Fruit fly (Drosophila melanogaster) whole organism, adult: ENCODE data around the gene CG33285.

Experiments
- CG5204 ChIP-seq: fragments of 200-800 bp; sonication (Bioruptor generic); optimal IDR thresholded peaks from 2 replicates; lab custom pipeline; 2016; ENCODE audit warnings: missing biosample characterization, missing genetic modification characterization
- CG7045 ChIP-seq: fragments of 200-800 bp; sonication (Bioruptor generic); optimal IDR thresholded peaks from 2 replicates; lab custom pipeline; 2017; ENCODE audit warnings: missing biosample characterization, mild to moderate bottlenecking, missing genetic modification characterization
- CG7101 ChIP-seq: fragments of 200-800 bp; sonication (Bioruptor generic); optimal IDR thresholded peaks from 2 replicates; lab custom pipeline; 2018; ENCODE audit warnings: missing biosample characterization, mild to moderate bottlenecking, missing genetic modification characterization, moderate library complexity
- Crg-1 ChIP-seq: fragments of 200-800 bp; sonication (Bioruptor generic); optimal IDR thresholded peaks from 2 replicates; lab custom pipeline; 2016; ENCODE audit warnings: missing biosample characterization, missing genetic modification characterization
- Mnt ChIP-seq: fragments of 200-800 bp; sonication (Bioruptor generic); optimal IDR thresholded peaks from 2 replicates; lab custom pipeline; 2016; ENCODE audit warnings: missing biosample characterization, mild to moderate bottlenecking, missing genetic modification characterization
- bab1 ChIP-seq: fragments of 200-800 bp; sonication (Bioruptor generic); optimal IDR thresholded peaks from 3 replicates; lab custom pipeline; 2019; ENCODE audit warnings: missing biosample characterization, mild to moderate bottlenecking, missing genetic modification characterization, moderate library complexity
- cic ChIP-seq: fragments of 200-800 bp; sonication (Bioruptor generic); optimal IDR thresholded peaks from 2 replicates; lab custom pipeline; 2017; ENCODE audit warnings: missing biosample characterization, mild to moderate bottlenecking, missing genetic modification characterization, moderate library complexity
- cnc ChIP-seq, 2 experiments: fragments of >200 bp; optimal IDR thresholded peaks; 2 replicates each; lab custom pipeline; 2017
- kay ChIP-seq: fragments of 200-800 bp; sonication (Bioruptor generic); peaks from one replicate; lab custom pipeline; 2016; ENCODE audit warnings: missing biosample characterization, missing genetic modification characterization, borderline replicate concordance
- tj ChIP-seq: fragments of 200-800 bp; sonication (Bioruptor generic); optimal IDR thresholded peaks from 3 replicates; lab custom pipeline; 2017; ENCODE audit warnings: missing biosample characterization, mild to moderate bottlenecking, missing genetic modification characterization, moderate library complexity
- toe ChIP-seq: fragments of 200-800 bp; sonication (Bioruptor generic); optimal IDR thresholded peaks from 2 replicates; lab custom pipeline; 2016; ENCODE audit warnings: missing biosample characterization, missing genetic modification characterization

DNA sequence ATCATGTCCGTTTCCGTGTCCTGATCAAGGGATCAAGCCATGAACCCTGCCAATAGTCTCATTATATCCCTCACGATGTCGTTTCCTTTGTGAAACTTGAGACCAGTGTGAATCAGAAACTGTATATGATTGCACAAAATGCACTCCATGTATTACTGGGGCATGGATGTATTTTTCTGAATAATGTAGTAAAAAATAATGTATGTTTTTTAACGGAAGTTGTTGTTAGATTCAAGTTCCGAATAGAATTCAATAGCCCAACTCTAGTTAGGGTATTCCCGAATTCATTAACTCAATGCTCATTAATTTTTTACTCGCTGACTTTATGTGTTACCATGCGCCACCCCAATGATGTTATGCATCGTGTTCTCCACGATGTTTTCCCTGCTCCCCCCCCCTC is 44.1 kb downstream of the CG33285 start:
- no peak for TF ChIP-seq tj (GFP tag; lab: Kevin White, UChicago)
- no peak for TF ChIP-seq CG7045
- TF ChIP-seq kay (GFP tag; lab: Kevin White, UChicago): no peak
- no peak for TF ChIP-seq cnc (optimal IDR thresholded peaks at IDR 0.05; lab: Kevin White, UChicago)
- TF ChIP-seq CG7101 (tag; lab: Kevin White, UChicago): no peak
- TF ChIP-seq CG5204 (GFP tag; lab: Kevin White, UChicago): no peak
- no peak for TF ChIP-seq Mnt (GFP tag; lab: Kevin White, UChicago)
- no peak for TF ChIP-seq bab1
- TF ChIP-seq toe (GFP tag; lab: Kevin White, UChicago): no peak
- no peak for TF ChIP-seq Crg-1
- TF ChIP-seq cic (GFP tag; lab: Kevin White, UChicago): no peak
